Worm (Caenorhabditis elegans): ENCODE results near the gene elo-3.

ce11 chrIV:7287474-7287873 is 50.0 kb downstream of the elo-3 start, which contains the start of gene F42C5.3:
- no peak for TF ChIP-seq ref-1 (GFP tag; conservative IDR thresholded peaks at IDR 0.05)
- no peak for TF ChIP-seq cog-1 (tag; optimal IDR thresholded peaks at IDR 0.05)
- TF ChIP-seq flt-1 (GFP tag; IDR thresholded peaks at IDR 0.05), result no peak
- no peak for TF ChIP-seq tab-1 (GFP tag; IDR thresholded peaks at IDR 0.05)
- TF ChIP-seq med-1 (GFP tag; optimal IDR thresholded peaks at IDR 0.05; ENCODE audit: insufficient read depth), result no peak
- TF ChIP-seq ztf-29 (GFP tag; IDR thresholded peaks at IDR 0.05), result no peak

Data from whole organism, midembryonic.